Worm (Caenorhabditis elegans): Measurements from ENCODE around the gene T06C12.9.
"Not testable (repeated sequence)": the region's sequence is repeated elsewhere in the genome, so short reads cannot be mapped to it uniquely, and the experiment has no call there.

Gene T06C12.9

DNA sequence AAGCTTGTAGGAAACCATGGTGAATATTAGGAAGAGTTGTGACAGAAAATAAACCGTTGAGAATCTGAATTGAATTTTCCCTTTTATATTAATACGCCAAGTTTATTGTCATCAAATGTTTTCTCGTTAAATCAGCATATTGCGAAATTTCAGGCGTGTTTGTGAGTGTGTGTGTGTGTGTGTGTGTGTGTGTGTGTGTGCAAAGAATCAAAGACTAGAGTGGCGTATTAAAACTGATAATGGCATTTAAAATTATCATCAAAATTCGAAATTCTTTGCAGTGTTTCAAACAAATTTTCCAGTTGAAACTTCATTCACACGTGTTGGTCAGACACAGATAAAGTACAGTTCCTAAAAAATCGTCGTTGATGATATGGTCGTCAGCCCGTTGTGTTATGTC, 30.1 kb upstream of the T06C12.9 start, which contains the start of gene gst-38:
Gene gst-38, minus strand, starts transcription at position 152 of the 400 bp plus-strand sequence.
- no peak for TF ChIP-seq B0310.2 (tag; optimal IDR thresholded peaks at IDR 0.05)

DNA sequence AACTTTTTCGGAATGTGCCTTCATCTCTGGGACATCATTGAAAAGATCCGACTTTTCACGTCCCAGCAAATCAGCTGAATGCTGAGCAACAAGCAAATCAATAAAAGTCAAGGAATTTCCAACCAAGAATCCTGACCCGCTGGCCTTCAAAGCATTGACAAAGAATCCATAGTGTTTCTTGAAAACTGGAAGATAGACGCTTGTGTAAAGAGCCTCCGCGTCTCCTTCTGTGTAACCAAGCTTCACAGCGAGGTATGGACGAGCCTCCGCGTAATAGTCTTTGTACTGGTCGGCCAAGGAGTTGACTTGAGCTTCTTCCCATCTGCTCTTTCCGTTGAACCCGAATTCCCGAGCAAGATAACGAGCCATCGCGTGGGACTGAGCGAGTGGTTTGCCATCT, 29.4 kb upstream of the T06C12.9 start:
- TF ChIP-seq pes-1 (GFP tag; IDR thresholded peaks at IDR 0.05): no peak
- TF ChIP-seq flt-1 (GFP tag; IDR thresholded peaks at IDR 0.05): no peak
- TF ChIP-seq ceh-36 (tag; optimal IDR thresholded peaks at IDR 0.05): no peak
- no peak for TF ChIP-seq scrt-1 (GFP tag; IDR thresholded peaks at IDR 0.05)
- no peak for TF ChIP-seq ama-1 (optimal IDR thresholded peaks at IDR 0.05)
- TF ChIP-seq tbx-37 (GFP tag; conservative IDR thresholded peaks at IDR 0.05): no peak
- no peak for TF ChIP-seq aly-1 (tag; optimal IDR thresholded peaks at IDR 0.05)
- TF ChIP-seq F13C5.2 (tag; optimal IDR thresholded peaks at IDR 0.05): no peak
- no peak for TF ChIP-seq hmg-4 (GFP tag; optimal IDR thresholded peaks at IDR 0.05)
- TF ChIP-seq sea-1 (GFP tag; conservative IDR thresholded peaks at IDR 0.05): no peak
- no peak for TF ChIP-seq hnd-1 (tag; optimal IDR thresholded peaks at IDR 0.05)
- TF ChIP-seq ceh-13 (GFP tag; optimal IDR thresholded peaks at IDR 0.05): no peak
- TF ChIP-seq B0310.2 (tag; optimal IDR thresholded peaks at IDR 0.05): no peak
- TF ChIP-seq tbx-11 (GFP tag; IDR thresholded peaks at IDR 0.05): no peak

DNA sequence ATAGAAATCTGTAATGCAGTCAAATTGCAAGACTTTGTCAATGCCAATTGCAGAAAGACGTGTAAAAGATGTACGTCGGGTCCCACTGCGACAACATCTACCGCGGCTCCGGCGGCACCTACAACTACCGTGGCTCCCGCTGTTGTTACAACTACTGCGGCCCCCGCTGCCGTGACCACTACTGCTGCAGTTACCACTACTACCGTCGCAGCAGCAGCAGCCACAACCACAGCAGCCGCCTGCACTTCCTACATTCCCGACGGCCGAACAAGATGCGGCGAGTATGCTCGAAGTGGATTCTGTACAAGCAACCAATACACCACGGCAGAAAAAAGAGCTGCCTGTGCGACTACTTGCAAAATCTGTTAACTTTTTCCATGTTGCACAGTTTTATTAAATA, 28.9 kb upstream of the T06C12.9 start:
- TF ChIP-seq hmg-4 (GFP tag; optimal IDR thresholded peaks at IDR 0.05): no peak

DNA sequence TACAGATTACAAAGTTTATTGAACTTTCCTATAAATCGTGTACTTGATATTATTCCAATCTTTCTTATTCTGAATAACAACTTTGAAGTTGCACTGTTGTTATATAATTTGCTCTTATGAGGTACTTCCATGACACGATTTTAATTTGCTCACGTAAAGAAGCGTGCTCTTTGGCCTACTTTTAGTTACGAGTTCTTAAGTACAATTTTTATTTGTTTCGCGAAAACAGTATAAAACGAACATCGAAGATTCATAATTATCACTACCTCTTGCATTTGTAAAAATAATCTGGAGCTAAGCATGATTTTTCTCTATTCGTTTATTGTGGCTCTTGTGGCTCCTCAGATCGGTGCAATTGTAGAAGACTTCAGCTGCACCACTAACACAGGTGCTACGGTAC, 27.8 kb upstream of the T06C12.9 start, which contains the start of gene F35E8.7:
Gene F35E8.7, plus strand, starts transcription at position 301 of the 400 bp plus-strand sequence.
- TF ChIP-seq hmg-4 (GFP tag; optimal IDR thresholded peaks at IDR 0.05): no peak
- TF ChIP-seq ceh-36 (tag; optimal IDR thresholded peaks at IDR 0.05): no peak
- TF ChIP-seq tbx-37 (GFP tag; conservative IDR thresholded peaks at IDR 0.05): no peak
- no peak for TF ChIP-seq B0310.2 (tag; optimal IDR thresholded peaks at IDR 0.05)
- no peak for TF ChIP-seq F13C5.2 (tag; optimal IDR thresholded peaks at IDR 0.05)
- TF ChIP-seq tbx-11 (GFP tag; IDR thresholded peaks at IDR 0.05): no peak
- no peak for TF ChIP-seq flt-1 (GFP tag; IDR thresholded peaks at IDR 0.05)
- no peak for TF ChIP-seq tra-4 (tag; optimal IDR thresholded peaks at IDR 0.05)
- no peak for TF ChIP-seq ets-7 (tag; optimal IDR thresholded peaks at IDR 0.05)

DNA sequence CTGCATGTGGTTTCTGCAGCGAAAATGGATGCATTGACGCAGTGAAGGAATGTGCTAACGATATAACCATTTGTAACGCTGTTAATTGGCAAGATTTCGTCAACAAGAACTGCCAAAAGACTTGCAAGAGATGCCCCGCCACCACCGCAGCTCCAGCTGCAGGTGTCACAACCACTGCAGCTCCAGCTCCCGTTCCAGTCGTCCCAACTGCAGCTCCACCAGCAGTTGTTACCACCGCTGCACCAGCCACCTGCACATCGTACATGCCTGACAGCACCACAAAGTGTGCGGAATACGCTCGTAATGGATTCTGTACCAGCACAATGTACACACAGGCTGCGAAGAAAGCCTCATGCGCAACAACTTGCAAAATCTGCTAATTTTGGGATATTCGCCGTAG, 26.8 kb upstream of the T06C12.9 start:
- no peak for TF ChIP-seq aly-1 (tag; optimal IDR thresholded peaks at IDR 0.05)
- TF ChIP-seq ama-1 (optimal IDR thresholded peaks at IDR 0.05): no peak
- no peak for TF ChIP-seq tbx-11 (GFP tag; IDR thresholded peaks at IDR 0.05)
- no peak for TF ChIP-seq ets-7 (tag; optimal IDR thresholded peaks at IDR 0.05)
- no peak for TF ChIP-seq tra-4 (tag; optimal IDR thresholded peaks at IDR 0.05)
- TF ChIP-seq hnd-1 (tag; optimal IDR thresholded peaks at IDR 0.05): no peak
- no peak for TF ChIP-seq ceh-13 (GFP tag; optimal IDR thresholded peaks at IDR 0.05)
- TF ChIP-seq ceh-36 (tag; optimal IDR thresholded peaks at IDR 0.05): no peak

DNA sequence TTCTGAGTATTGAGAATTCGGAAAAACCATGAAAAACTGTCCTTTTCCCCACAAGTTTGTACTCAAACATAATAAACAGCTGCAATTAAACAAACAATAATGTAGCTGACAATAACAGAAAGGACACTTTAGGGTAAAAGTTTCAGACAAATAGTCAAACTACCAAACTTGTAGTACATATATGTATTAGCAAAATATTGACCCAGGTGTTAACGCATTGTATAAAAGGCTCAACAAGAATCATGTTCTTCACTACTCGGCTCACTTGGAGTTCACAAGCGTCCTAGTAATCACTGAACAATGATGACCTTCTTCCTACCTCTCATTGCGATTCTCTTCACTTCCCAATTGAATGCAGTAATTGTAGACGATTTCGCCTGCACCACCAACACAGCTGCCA, 26.0 kb upstream of the T06C12.9 start, which contains the start of gene F35E8.6:
Gene F35E8.6, plus strand, starts transcription at position 301 of the 400 bp plus-strand sequence.
- TF ChIP-seq F13C5.2 (tag; optimal IDR thresholded peaks at IDR 0.05) (no peak), ceh-13 (GFP tag; optimal IDR thresholded peaks at IDR 0.05) (no peak), scrt-1 (GFP tag; IDR thresholded peaks at IDR 0.05) (no peak), tbx-11 (GFP tag; IDR thresholded peaks at IDR 0.05) (no peak), ceh-36 (tag; optimal IDR thresholded peaks at IDR 0.05) (no peak), flt-1 (GFP tag; IDR thresholded peaks at IDR 0.05) (no peak), ama-1 (optimal IDR thresholded peaks at IDR 0.05) (no peak), hmg-4 (GFP tag; optimal IDR thresholded peaks at IDR 0.05) (no peak), aly-1 (tag; optimal IDR thresholded peaks at IDR 0.05) (no peak), sea-1 (GFP tag; conservative IDR thresholded peaks at IDR 0.05) (no peak), pes-1 (GFP tag; IDR thresholded peaks at IDR 0.05) (no peak)

DNA sequence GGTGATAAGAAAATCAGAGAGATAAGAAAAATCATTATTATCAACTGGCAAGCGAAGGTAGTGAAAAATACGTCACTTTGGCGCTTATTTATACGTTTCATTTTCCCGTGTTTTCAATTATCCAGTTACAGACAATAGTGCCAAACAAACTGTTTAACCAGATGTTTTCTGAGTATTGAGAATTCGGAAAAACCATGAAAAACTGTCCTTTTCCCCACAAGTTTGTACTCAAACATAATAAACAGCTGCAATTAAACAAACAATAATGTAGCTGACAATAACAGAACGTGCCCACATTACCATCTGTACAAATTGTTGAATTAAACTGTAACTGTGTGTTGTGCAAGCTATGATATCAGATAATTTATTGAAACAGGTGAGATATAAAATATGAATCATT, 19.7 kb upstream of the T06C12.9 start, which contains the start of the genes F35E8.1 and F35E8.2:
Gene F35E8.1, minus strand, starts transcription at position 101 of the 400 bp plus-strand sequence.
Gene F35E8.2, plus strand, starts transcription at position 132 of the 400 bp plus-strand sequence.
- not testable (repeated sequence) for TF ChIP-seq tbx-11 (GFP tag; IDR thresholded peaks at IDR 0.05); tra-4 (tag; optimal IDR thresholded peaks at IDR 0.05); ceh-13 (GFP tag; optimal IDR thresholded peaks at IDR 0.05)

DNA sequence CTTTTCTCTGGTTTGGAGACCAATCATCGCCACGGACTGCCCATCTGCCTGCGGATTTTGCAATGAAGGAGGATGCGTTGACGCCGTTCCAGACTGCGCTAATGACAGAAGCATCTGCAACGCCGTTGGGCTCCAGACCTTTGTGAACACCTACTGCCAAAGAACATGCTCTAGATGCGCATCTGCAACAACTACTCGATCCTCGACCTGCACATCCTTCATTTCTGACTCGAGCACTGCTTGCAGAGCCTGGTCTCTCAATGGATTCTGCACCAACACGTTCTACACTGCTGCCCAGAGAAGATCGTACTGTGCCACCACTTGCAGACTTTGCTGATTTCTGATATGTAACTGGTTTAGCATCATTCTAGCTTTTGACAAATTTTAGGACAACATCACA, 14.7 kb upstream of the T06C12.9 start:
- TF ChIP-seq tbx-11 (GFP tag; IDR thresholded peaks at IDR 0.05): no peak
- TF ChIP-seq F13C5.2 (tag; optimal IDR thresholded peaks at IDR 0.05): no peak
- no peak for TF ChIP-seq pes-1 (GFP tag; IDR thresholded peaks at IDR 0.05)
- TF ChIP-seq ceh-36 (tag; optimal IDR thresholded peaks at IDR 0.05): no peak
- no peak for TF ChIP-seq hnd-1 (tag; optimal IDR thresholded peaks at IDR 0.05)
- no peak for TF ChIP-seq aly-1 (tag; optimal IDR thresholded peaks at IDR 0.05)
- TF ChIP-seq sea-1 (GFP tag; conservative IDR thresholded peaks at IDR 0.05): no peak
- no peak for TF ChIP-seq ets-7 (tag; optimal IDR thresholded peaks at IDR 0.05)
- no peak for TF ChIP-seq scrt-1 (GFP tag; IDR thresholded peaks at IDR 0.05)
- TF ChIP-seq hmg-4 (GFP tag; optimal IDR thresholded peaks at IDR 0.05): no peak

DNA sequence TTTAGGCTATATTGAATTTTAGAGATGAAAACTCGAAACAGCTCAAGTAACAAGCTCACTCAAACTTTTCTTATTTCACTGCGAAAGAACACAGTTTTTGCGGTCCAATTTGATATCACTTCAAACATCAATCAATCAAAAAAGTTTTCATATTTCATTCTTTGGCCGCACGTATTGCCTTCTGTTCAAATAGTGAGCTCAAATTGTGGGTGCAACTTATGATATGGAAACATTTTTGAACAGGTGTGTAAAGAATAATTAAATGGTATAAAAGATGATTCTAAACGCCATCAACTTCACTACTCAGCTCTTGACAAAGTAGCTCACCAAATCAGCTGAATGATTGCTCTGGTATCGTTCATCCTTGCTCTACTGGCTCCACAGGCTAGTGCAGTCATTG, 13.8 kb upstream of the T06C12.9 start, which contains the start of gene T06C12.14:
Gene T06C12.14, plus strand, starts transcription at position 301 of the 400 bp plus-strand sequence.
- TF ChIP-seq F13C5.2 (tag; optimal IDR thresholded peaks at IDR 0.05): no peak
- no peak for TF ChIP-seq ceh-13 (GFP tag; optimal IDR thresholded peaks at IDR 0.05)
- TF ChIP-seq sea-1 (GFP tag; conservative IDR thresholded peaks at IDR 0.05): no peak
- TF ChIP-seq hmg-4 (GFP tag; optimal IDR thresholded peaks at IDR 0.05): no peak
- no peak for TF ChIP-seq hnd-1 (tag; optimal IDR thresholded peaks at IDR 0.05)
- TF ChIP-seq hmbx-1 (tag; optimal IDR thresholded peaks at IDR 0.05): no peak
- no peak for TF ChIP-seq scrt-1 (GFP tag; IDR thresholded peaks at IDR 0.05)
- no peak for TF ChIP-seq tbx-11 (GFP tag; IDR thresholded peaks at IDR 0.05)
- no peak for TF ChIP-seq ceh-36 (tag; optimal IDR thresholded peaks at IDR 0.05)
- no peak for TF ChIP-seq pes-1 (GFP tag; IDR thresholded peaks at IDR 0.05)
- TF ChIP-seq ama-1 (optimal IDR thresholded peaks at IDR 0.05): no peak
